Fruit fly (Drosophila melanogaster) whole organism: ENCODE data around the gene Sh.

Source experiments
- CG8478 ChIP-seq: fragments of >200 bp; optimal IDR thresholded peaks from 2 replicates; lab custom pipeline; 2018; ENCODE audit warnings: inconsistent platforms
- EcR ChIP-seq, 2 experiments: fragments of >200 bp; optimal IDR thresholded peaks; 2 replicates each; lab custom pipeline; 2017; ENCODE audit warnings: missing biosample characterization in 2 of 2, missing genetic modification characterization in 2 of 2, missing genetic modification reagents in 2 of 2
- pan ChIP-seq: fragments of >200 bp; optimal IDR thresholded peaks from 2 replicates; lab custom pipeline; 2017
- usp ChIP-seq: fragments of >200 bp; optimal IDR thresholded peaks from 2 replicates; lab custom pipeline; 2017; ENCODE audit warnings: missing biosample characterization, missing genetic modification characterization, mixed read lengths

DNA sequence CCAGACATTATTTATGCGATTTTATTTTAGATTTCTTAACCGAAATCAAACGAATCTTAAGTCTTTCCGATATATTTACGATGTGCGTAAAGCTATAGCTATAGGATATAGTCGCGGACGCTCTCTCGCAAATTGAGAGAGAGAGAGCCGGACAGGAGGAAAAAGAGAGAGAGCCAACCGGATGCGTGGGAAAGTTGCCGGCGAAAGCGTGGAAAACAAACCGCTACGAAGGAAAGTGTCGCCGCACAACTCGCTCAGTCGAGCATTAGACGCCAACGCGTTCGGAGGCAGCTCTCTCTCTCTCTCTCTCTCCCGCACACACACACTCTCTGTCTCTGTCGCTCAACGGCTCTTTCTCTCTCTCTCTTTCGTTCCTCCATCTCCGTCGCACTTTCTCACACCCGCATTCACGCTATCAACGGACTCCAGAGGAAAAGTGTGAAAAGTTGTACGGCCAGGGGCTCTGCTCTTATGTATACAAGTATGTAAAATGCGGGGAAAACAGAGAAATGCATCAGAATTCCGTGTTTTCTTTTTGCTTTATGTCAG lies 39.4 kb downstream of the Sh start, which contains the start of gene CG6867:
- TF ChIP-seq usp (GFP tag; lab: Kevin White, UChicago) (no peak), EcR (GFP tag; optimal IDR thresholded peaks at IDR 0.05; lab: Kevin White, UChicago) (no peak), CG8478 (lab: Kevin White, UChicago) (no peak), pan (lab: Kevin White, UChicago) (no peak)
